Fruit fly (Drosophila melanogaster) whole organism, embryonic: ENCODE results near the gene flfl.

Experiments used
- CG10321 ChIP-seq: fragments of 200-800 bp; sonication (Bioruptor generic); IDR thresholded peaks from 2 replicates; pipeline ENCODE4 v1.3.6; 2022; ENCODE audit warnings: missing biosample characterization, missing genetic modification characterization
- CG10431 ChIP-seq: fragments of 200-800 bp; sonication (Bioruptor generic); optimal IDR thresholded peaks from 3 replicates; lab custom pipeline; 2018; ENCODE audit warnings: missing biosample characterization, mild to moderate bottlenecking, missing genetic modification characterization
- CG10979 ChIP-seq: fragments of 200-800 bp; sonication (Bioruptor generic); optimal IDR thresholded peaks from 2 replicates; lab custom pipeline; 2018; ENCODE audit warnings: missing biosample characterization, mild to moderate bottlenecking, missing genetic modification characterization, moderate library complexity
- CG12219 ChIP-seq: fragments of 200-800 bp; sonication (Bioruptor generic); optimal IDR thresholded peaks from 3 replicates; lab custom pipeline; 2018; ENCODE audit warnings: missing biosample characterization, mild to moderate bottlenecking, missing genetic modification characterization
- CG14050 ChIP-seq: fragments of 200-800 bp; sonication (Bioruptor generic); IDR thresholded peaks from 3 replicates; pipeline ENCODE4 v1.3.6; 2022; ENCODE audit warnings: missing biosample characterization, missing genetic modification characterization
- CG14441 ChIP-seq: fragments of 200-800 bp; sonication (Bioruptor generic); IDR thresholded peaks from 2 replicates; pipeline ENCODE4 v1.3.6; 2022; ENCODE audit warnings: missing biosample characterization, missing genetic modification characterization
- CG15696 ChIP-seq: fragments of 200-800 bp; sonication (Bioruptor generic); optimal IDR thresholded peaks from 2 replicates; lab custom pipeline; 2019; ENCODE audit warnings: missing biosample characterization, mild to moderate bottlenecking, missing genetic modification characterization, moderate library complexity
- CG17568 ChIP-seq: fragments of 200-800 bp; sonication (Bioruptor generic); optimal IDR thresholded peaks from 2 replicates; lab custom pipeline; 2018; ENCODE audit warnings: missing biosample characterization, mild to moderate bottlenecking, missing genetic modification characterization, moderate library complexity
- CG18262 ChIP-seq: fragments of 200-800 bp; optimal IDR thresholded peaks from 3 replicates; lab custom pipeline; 2019; ENCODE audit warnings: missing biosample characterization, mild to moderate bottlenecking, missing genetic modification characterization, moderate library complexity
- CG2199 ChIP-seq: fragments of 200-800 bp; sonication (Bioruptor generic); IDR thresholded peaks from 3 replicates; pipeline ENCODE4 v1.3.6; 2022; ENCODE audit warnings: missing biosample characterization, missing genetic modification characterization
- CG6254 ChIP-seq: fragments of 200-800 bp; sonication (Bioruptor generic); optimal IDR thresholded peaks from 3 replicates; lab custom pipeline; 2017; ENCODE audit warnings: mild to moderate bottlenecking, missing biosample characterization, missing genetic modification reagents, missing genetic modification characterization
- CG7357 ChIP-seq: fragments of 200-800 bp; sonication (Bioruptor generic); IDR thresholded peaks from 3 replicates; pipeline ENCODE4 v1.3.6; 2022; ENCODE audit warnings: missing biosample characterization, missing genetic modification characterization
- CG7745 ChIP-seq: fragments of 200-800 bp; sonication (Bioruptor generic); optimal IDR thresholded peaks from 2 replicates; lab custom pipeline; 2018; ENCODE audit warnings: missing biosample characterization, mild to moderate bottlenecking, missing genetic modification characterization, moderate library complexity
- CG7987 ChIP-seq: fragments of 200-800 bp; sonication (Bioruptor generic); optimal IDR thresholded peaks from 2 replicates; lab custom pipeline; 2018; ENCODE audit warnings: missing biosample characterization, mild to moderate bottlenecking, missing genetic modification characterization, moderate library complexity
- CG8089 ChIP-seq: fragments of 200-800 bp; sonication (Bioruptor generic); optimal IDR thresholded peaks from 3 replicates; lab custom pipeline; 2016; ENCODE audit warnings: missing biosample characterization, missing genetic modification characterization
- CG8359 ChIP-seq: fragments of 200-800 bp; sonication (Bioruptor generic); optimal IDR thresholded peaks from 2 replicates; lab custom pipeline; 2017; ENCODE audit warnings: missing biosample characterization, mild to moderate bottlenecking, missing genetic modification characterization, borderline replicate concordance
- CG8944 ChIP-seq: fragments of 200-800 bp; sonication (Bioruptor generic); optimal IDR thresholded peaks from 3 replicates; lab custom pipeline; 2016; ENCODE audit warnings: missing biosample characterization, missing genetic modification characterization
- CG9817 ChIP-seq: fragments of 200-800 bp; sonication (Bioruptor generic); optimal IDR thresholded peaks from 2 replicates; lab custom pipeline; 2018; ENCODE audit warnings: missing biosample characterization, mild to moderate bottlenecking, missing genetic modification characterization, moderate library complexity
- D19A ChIP-seq: fragments of 200-800 bp; optimal IDR thresholded peaks from 3 replicates; lab custom pipeline; 2019; ENCODE audit warnings: missing biosample characterization, mild to moderate bottlenecking, missing genetic modification characterization, moderate library complexity
- Dbx ChIP-seq: fragments of 200-800 bp; sonication (Bioruptor generic); IDR thresholded peaks from 3 replicates; pipeline ENCODE4 v1.3.6; 2022; ENCODE audit warnings: missing biosample characterization, missing genetic modification characterization
- Fer1 ChIP-seq: fragments of 200-800 bp; sonication (Bioruptor generic); optimal IDR thresholded peaks from 2 replicates; lab custom pipeline; 2017; ENCODE audit warnings: missing biosample characterization, mild to moderate bottlenecking, missing genetic modification characterization
- Myb ChIP-seq: fragments of 200-800 bp; sonication (Bioruptor generic); optimal IDR thresholded peaks from 2 replicates; lab custom pipeline; 2016; ENCODE audit warnings: missing biosample characterization, missing genetic modification characterization
- NK7.1 ChIP-seq: fragments of 200-800 bp; sonication (Bioruptor generic); optimal IDR thresholded peaks from 3 replicates; lab custom pipeline; 2016; ENCODE audit warnings: missing biosample characterization, missing genetic modification characterization
- NfI ChIP-seq: fragments of 200-800 bp; sonication (Bioruptor generic); optimal IDR thresholded peaks from 3 replicates; lab custom pipeline; 2018; ENCODE audit warnings: missing biosample characterization, mild to moderate bottlenecking, missing genetic modification characterization, moderate library complexity
- Sox100B ChIP-seq: fragments of 200-800 bp; sonication (Bioruptor generic); optimal IDR thresholded peaks from 3 replicates; lab custom pipeline; 2018; ENCODE audit warnings: missing biosample characterization, mild to moderate bottlenecking, missing genetic modification characterization
- Spps ChIP-seq: fragments of 200-800 bp; sonication (Bioruptor generic); optimal IDR thresholded peaks from 2 replicates; lab custom pipeline; 2018; ENCODE audit warnings: missing biosample characterization, mild to moderate bottlenecking, missing genetic modification characterization
- bab2 ChIP-seq: fragments of 200-800 bp; sonication (Bioruptor generic); optimal IDR thresholded peaks from 2 replicates; lab custom pipeline; 2016; ENCODE audit warnings: missing biosample characterization, missing genetic modification characterization
- cad ChIP-seq: fragments of >200 bp; optimal IDR thresholded peaks from 2 replicates; lab custom pipeline; 2017; ENCODE audit warnings: missing biosample characterization, missing genetic modification characterization
- ems ChIP-seq: fragments of 200-800 bp; sonication (Bioruptor generic); optimal IDR thresholded peaks from 3 replicates; lab custom pipeline; 2016; ENCODE audit warnings: missing biosample characterization, missing genetic modification characterization
- eve ChIP-seq, 2 experiments: fragments of >200 bp; optimal IDR thresholded peaks; 2 replicates each; lab custom pipeline; 2017; ENCODE audit warnings: missing biosample characterization in 2 of 2, missing genetic modification characterization in 2 of 2
- ftz-f1 ChIP-seq: fragments of 200-800 bp; sonication (Bioruptor generic); optimal IDR thresholded peaks from 2 replicates; lab custom pipeline; 2016; ENCODE audit warnings: missing biosample characterization, missing genetic modification characterization
- lab ChIP-seq: fragments of 200-800 bp; sonication (Bioruptor generic); optimal IDR thresholded peaks from 3 replicates; lab custom pipeline; 2017; ENCODE audit warnings: missing biosample characterization, missing genetic modification characterization, mild to moderate bottlenecking, moderate library complexity, missing genetic modification reagents
- mirr ChIP-seq: fragments of 200-800 bp; sonication (Bioruptor generic); optimal IDR thresholded peaks from 3 replicates; lab custom pipeline; 2018; ENCODE audit warnings: missing biosample characterization, mild to moderate bottlenecking, missing genetic modification characterization
- oc ChIP-seq: fragments of 200-800 bp; sonication (Bioruptor generic); optimal IDR thresholded peaks from 2 replicates; lab custom pipeline; 2018; ENCODE audit warnings: missing biosample characterization, mild to moderate bottlenecking, missing genetic modification characterization, moderate library complexity
- phol ChIP-seq: fragments of 200-800 bp; sonication (Bioruptor generic); optimal IDR thresholded peaks from 3 replicates; lab custom pipeline; 2018; ENCODE audit warnings: missing biosample characterization, mild to moderate bottlenecking, missing genetic modification characterization, moderate library complexity
- sens ChIP-seq: fragments of 200-800 bp; sonication (Bioruptor generic); peaks from one replicate; lab custom pipeline; 2016; ENCODE audit warnings: missing biosample characterization, missing genetic modification characterization
- vvl ChIP-seq: fragments of 200-800 bp; sonication (Bioruptor generic); IDR thresholded peaks from 2 replicates; pipeline ENCODE4 v1.3.6; 2022; ENCODE audit warnings: missing biosample characterization, missing genetic modification characterization

Gene flfl

dm6 chr3R:13724029-13724638 is 40.4 kb downstream of the flfl start (continued):
- peak; percentile 87 for TF ChIP-seq CG2199
- no peak for TF ChIP-seq lab (GFP tag; lab: Kevin White, UChicago)
- no peak for TF ChIP-seq Dbx (GFP tag; lab: Robert Waterston, UW)
- TF ChIP-seq Spps (tag; lab: Kevin White, UChicago) = no peak
- TF ChIP-seq CG14441 (GFP tag; lab: Robert Waterston, UW) = no peak
- TF ChIP-seq CG7987 (GFP tag; lab: Kevin White, UChicago) = no peak
- TF ChIP-seq CG8944 (GFP tag; lab: Kevin White, UChicago) = no peak
- TF ChIP-seq vvl = peak; percentile 59; the same call in 1 of the 2 replicates
- TF ChIP-seq sens (GFP tag; lab: Kevin White, UChicago) = peak; percentile 4
- TF ChIP-seq CG7357 (GFP tag; lab: Robert Waterston, UW) = no peak
- no peak for TF ChIP-seq CG6254 (GFP tag; lab: Kevin White, UChicago)

- TF ChIP-seq CG10321 (GFP tag; lab: Robert Waterston, UW) (no peak), Sox100B (GFP tag; lab: Kevin White, UChicago) (peak; percentile 15), D19A (tag; lab: Kevin White, UChicago) (peak; percentile 33), CG7745 (tag; lab: Kevin White, UChicago) (no peak), CG8089 (no peak), oc (tag; lab: Kevin White, UChicago) (peak; percentile 10)
These were observed 43.1 kb downstream of the flfl start for dm6 chr3R:13726795-13727194.

- TF ChIP-seq phol (no peak), CG8359 (GFP tag; lab: Kevin White, UChicago) (no peak), CG10979 (tag; lab: Kevin White, UChicago) (no peak), NfI (no peak), CG17568 (GFP tag; lab: Kevin White, UChicago) (no peak), bab2 (no peak), CG10431 (GFP tag; lab: Kevin White, UChicago) (no peak), cad (GFP tag; lab: Kevin White, UChicago) (no peak), CG18262 (tag; lab: Kevin White, UChicago) (no peak), mirr (no peak), CG14050 (no peak), eve (GFP tag; optimal IDR thresholded peaks at IDR 0.05; lab: Kevin White, UChicago) (no peak), CG15696 (tag; lab: Kevin White, UChicago) (no peak), Fer1 (GFP tag; lab: Kevin White, UChicago) (no peak), ftz-f1 (GFP tag; lab: Kevin White, UChicago) (no peak), CG9817 (tag; lab: Kevin White, UChicago) (no peak), CG12219 (GFP tag; lab: Kevin White, UChicago) (no peak), NK7.1 (GFP tag; lab: Kevin White, UChicago) (no peak), ems (GFP tag; lab: Kevin White, UChicago) (no peak), Myb (GFP tag; lab: Kevin White, UChicago) (no peak)
These were observed 45.2 kb downstream of the flfl start for dm6 chr3R:13728897-13729296.
